Worm (Caenorhabditis elegans) whole organism, early embryonic: Measurements from ENCODE around the gene T26C12.1.
A peak's percentile ranks its signal among the peaks of the same experiment; 100 is the strongest.

Experiments used
- B0310.2 ChIP-seq: sonication (generic microtip); optimal IDR thresholded peaks from 2 replicates; lab custom pipeline; 2016; ENCODE audit warnings: mild to moderate bottlenecking, missing genetic modification characterization, missing compliant biosample characterization
- F13C5.2 ChIP-seq: sonication (generic microtip); optimal IDR thresholded peaks from 2 replicates; lab custom pipeline; 2017; ENCODE audit warnings: mild to moderate bottlenecking, missing genetic modification characterization, inconsistent platforms, missing compliant biosample characterization
- aly-1 ChIP-seq: sonication (generic microtip); optimal IDR thresholded peaks from 2 replicates; lab custom pipeline; 2016; ENCODE audit warnings: missing genetic modification characterization, missing compliant biosample characterization
- ama-1 ChIP-seq: fragments of 150-350 bp; optimal IDR thresholded peaks from 2 replicates; lab custom pipeline; 2014
- ceh-13 ChIP-seq: fragments of 200-800 bp; sonication (Bioruptor generic); optimal IDR thresholded peaks from 2 replicates; lab custom pipeline; 2018; ENCODE audit warnings: mild to moderate bottlenecking, missing genetic modification characterization, missing compliant biosample characterization
- ceh-36 ChIP-seq: sonication (generic microtip); optimal IDR thresholded peaks from 2 replicates; lab custom pipeline; 2016; ENCODE audit warnings: missing genetic modification characterization, inconsistent platforms, missing compliant biosample characterization
- ets-7 ChIP-seq: sonication (generic microtip); optimal IDR thresholded peaks from 2 replicates; lab custom pipeline; 2016; ENCODE audit warnings: missing genotype, missing genetic modification characterization, missing compliant biosample characterization
- flt-1 ChIP-seq: fragments of 200-800 bp; sonication (Bioruptor generic); IDR thresholded peaks from 2 replicates; pipeline ENCODE4 v1.3.6; 2022; ENCODE audit warnings: missing genetic modification characterization, missing compliant biosample characterization
- hmbx-1 ChIP-seq: sonication (generic microtip); optimal IDR thresholded peaks from 2 replicates; lab custom pipeline; 2016; ENCODE audit warnings: mild to moderate bottlenecking, missing genetic modification characterization, missing compliant biosample characterization
- hmg-4 ChIP-seq: fragments of 200-800 bp; sonication (Bioruptor generic); optimal IDR thresholded peaks from 2 replicates; lab custom pipeline; 2018; ENCODE audit warnings: mild to moderate bottlenecking, missing genetic modification characterization, missing compliant biosample characterization
- hnd-1 ChIP-seq: sonication (generic microtip); optimal IDR thresholded peaks from 2 replicates; lab custom pipeline; 2016; ENCODE audit warnings: missing genetic modification characterization, missing compliant biosample characterization
- pes-1 ChIP-seq: fragments of 200-800 bp; sonication (Bioruptor generic); IDR thresholded peaks from 2 replicates; pipeline ENCODE4 v1.3.6; 2022; ENCODE audit warnings: missing genetic modification reagents, missing genetic modification characterization, missing compliant biosample characterization
- scrt-1 ChIP-seq: fragments of 200-800 bp; sonication (Bioruptor generic); IDR thresholded peaks from 2 replicates; pipeline ENCODE4 v1.3.6; 2022; ENCODE audit warnings: missing genetic modification characterization, missing compliant biosample characterization
- sea-1 ChIP-seq: fragments of 200-800 bp; sonication (Bioruptor generic); conservative IDR thresholded peaks from 2 replicates; pipeline ENCODE4 v1.3.6; 2022; ENCODE audit warnings: missing genetic modification characterization, missing compliant biosample characterization
- tbx-11 ChIP-seq: fragments of 200-800 bp; sonication (Bioruptor generic); IDR thresholded peaks from 2 replicates; pipeline ENCODE4 v1.3.6; 2022; ENCODE audit warnings: missing genetic modification characterization, missing compliant biosample characterization
- tbx-37 ChIP-seq: fragments of 200-800 bp; sonication (Bioruptor generic); conservative IDR thresholded peaks from 2 replicates; pipeline ENCODE4 v1.3.6; 2022; ENCODE audit warnings: missing genetic modification reagents, missing genetic modification characterization, missing compliant biosample characterization
- tra-4 ChIP-seq: sonication (generic microtip); optimal IDR thresholded peaks from 2 replicates; lab custom pipeline; 2017; ENCODE audit warnings: missing genetic modification characterization, missing compliant biosample characterization

The T26C12.1 gene

DNA sequence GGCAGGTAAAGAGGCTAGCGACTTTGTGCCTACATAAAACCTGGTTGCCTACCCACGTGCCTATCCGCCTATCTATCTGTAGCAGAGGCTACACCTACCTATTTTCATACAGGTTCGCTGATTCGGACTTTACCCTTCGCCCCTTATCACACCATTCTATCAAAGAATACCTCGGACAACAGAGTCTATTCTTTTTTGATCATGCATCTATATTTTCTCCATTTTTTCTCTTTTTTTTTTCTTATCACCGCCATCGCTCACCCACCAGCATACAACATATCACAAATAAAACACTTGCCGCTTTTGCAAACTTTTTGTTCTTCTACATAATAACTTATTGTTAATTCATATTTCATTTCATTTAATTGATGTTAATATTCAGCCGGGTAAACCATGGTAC, at the start of gene T26C12.1:
TSS of gene T26C12.1 (plus strand) at position 383 of the 400 bp plus-strand sequence.
- TF ChIP-seq ama-1 (lab: Kevin White, UChicago): no peak
- no peak for TF ChIP-seq tbx-37
- TF ChIP-seq F13C5.2 (tag; lab: Kevin White, UChicago): no peak
- TF ChIP-seq hmg-4: no peak
- no peak for TF ChIP-seq tbx-11 (GFP tag; lab: Robert Waterston, UW)
- no peak for TF ChIP-seq aly-1
- no peak for TF ChIP-seq B0310.2 (tag; lab: Kevin White, UChicago)
- no peak for TF ChIP-seq tra-4 (tag; lab: Kevin White, UChicago)
- TF ChIP-seq ceh-13 (GFP tag; lab: Kevin White, UChicago): no peak
- TF ChIP-seq scrt-1 (GFP tag; lab: Robert Waterston, UW): no peak
- no peak for TF ChIP-seq sea-1 (GFP tag; lab: Robert Waterston, UW)
- TF ChIP-seq hnd-1: no peak

DNA sequence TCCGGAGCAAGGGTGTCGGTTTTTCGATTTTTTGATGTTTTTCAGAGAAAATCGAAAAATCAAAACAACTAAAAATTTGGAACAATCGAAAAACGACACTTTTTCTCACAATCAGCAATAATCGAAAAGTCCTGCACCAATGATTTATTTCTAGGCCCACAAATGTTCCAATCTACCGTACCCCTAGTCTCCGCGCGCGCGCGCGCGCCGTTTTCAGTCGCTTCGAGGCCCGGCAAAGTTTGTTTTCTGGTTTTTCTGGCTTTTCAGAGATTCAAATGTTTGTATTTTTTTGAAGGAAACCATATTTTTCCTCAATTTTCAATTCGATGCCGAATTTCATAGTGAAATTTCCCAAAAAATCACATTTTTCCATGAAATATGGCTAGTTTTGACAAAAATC, 46.8 kb upstream of the T26C12.1 start:
- TF ChIP-seq hmbx-1: no peak
- TF ChIP-seq ceh-36 (tag; lab: Kevin White, UChicago): no peak
- TF ChIP-seq tbx-11 (GFP tag; lab: Robert Waterston, UW): no peak

DNA sequence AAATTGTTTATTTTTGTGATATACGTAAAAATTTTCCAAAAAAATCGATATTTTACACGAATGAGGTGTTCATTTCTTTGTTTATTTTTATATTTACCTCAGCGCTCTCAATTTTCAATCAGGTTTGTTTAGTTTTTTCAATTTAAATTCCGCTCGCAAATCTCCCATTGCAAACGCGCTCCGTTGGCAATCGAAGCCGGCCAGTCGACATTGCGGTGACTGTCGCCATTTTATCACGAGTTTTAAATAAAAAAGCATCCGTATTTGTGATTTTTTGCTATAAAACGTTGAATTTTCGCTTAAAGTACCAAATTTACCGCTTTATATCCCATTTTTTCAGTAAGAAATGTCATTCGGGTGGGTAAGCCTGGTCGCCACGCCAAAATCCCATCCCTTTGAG, 45.3 kb upstream of the T26C12.1 start, which contains the start of gene slmp-1:
TSS of gene slmp-1 (plus strand) at position 335 of the 400 bp plus-strand sequence.
- TF ChIP-seq ceh-36 (tag; lab: Kevin White, UChicago): no peak
- TF ChIP-seq F13C5.2 (tag; lab: Kevin White, UChicago): peak; percentile 19
- TF ChIP-seq hnd-1: no peak

ce11 chrIV:3221158-3221557, 37.6 kb upstream of the T26C12.1 start:
- TF ChIP-seq hmg-4 (no peak), aly-1 (no peak), ama-1 (lab: Kevin White, UChicago) (no peak), hnd-1 (no peak), tbx-37 (no peak), pes-1 (no peak), tbx-11 (GFP tag; lab: Robert Waterston, UW) (no peak), ceh-36 (tag; lab: Kevin White, UChicago) (no peak), flt-1 (GFP tag; lab: Robert Waterston, UW) (no peak), ceh-13 (GFP tag; lab: Kevin White, UChicago) (no peak), sea-1 (GFP tag; lab: Robert Waterston, UW) (no peak), tra-4 (tag; lab: Kevin White, UChicago) (no peak), B0310.2 (tag; lab: Kevin White, UChicago) (no peak), scrt-1 (GFP tag; lab: Robert Waterston, UW) (no peak), F13C5.2 (tag; lab: Kevin White, UChicago) (no peak)

ce11 chrIV:3222140-3222539, 36.6 kb upstream of the T26C12.1 start, which contains the start of gene Y67D8A.2:
Gene Y67D8A.2 (plus strand): TSS chrIV:3222440.
- TF ChIP-seq tbx-37 (no peak), B0310.2 (tag; lab: Kevin White, UChicago) (no peak), aly-1 (no peak), hmbx-1 (no peak), tra-4 (tag; lab: Kevin White, UChicago) (no peak), hnd-1 (no peak), sea-1 (GFP tag; lab: Robert Waterston, UW) (no peak), tbx-11 (GFP tag; lab: Robert Waterston, UW) (no peak), ceh-13 (GFP tag; lab: Kevin White, UChicago) (no peak), ama-1 (lab: Kevin White, UChicago) (no peak), flt-1 (GFP tag; lab: Robert Waterston, UW) (no peak), ceh-36 (tag; lab: Kevin White, UChicago) (no peak), scrt-1 (GFP tag; lab: Robert Waterston, UW) (no peak), F13C5.2 (tag; lab: Kevin White, UChicago) (no peak), ets-7 (tag; lab: Kevin White, UChicago) (no peak), hmg-4 (no peak), pes-1 (no peak)

ce11 chrIV:3227549-3228139, 31.1 kb upstream of the T26C12.1 start:
- peak; percentile 48 for TF ChIP-seq hmg-4
- no peak for TF ChIP-seq aly-1
- TF ChIP-seq F13C5.2 (tag; lab: Kevin White, UChicago): peak; percentile 52
- no peak for TF ChIP-seq hnd-1

- TF ChIP-seq hmg-4 (peak; percentile 17), tra-4 (tag; lab: Kevin White, UChicago) (no peak)
Observed at ce11 chrIV:3231644-3232043, 27.1 kb upstream of the T26C12.1 start.

DNA sequence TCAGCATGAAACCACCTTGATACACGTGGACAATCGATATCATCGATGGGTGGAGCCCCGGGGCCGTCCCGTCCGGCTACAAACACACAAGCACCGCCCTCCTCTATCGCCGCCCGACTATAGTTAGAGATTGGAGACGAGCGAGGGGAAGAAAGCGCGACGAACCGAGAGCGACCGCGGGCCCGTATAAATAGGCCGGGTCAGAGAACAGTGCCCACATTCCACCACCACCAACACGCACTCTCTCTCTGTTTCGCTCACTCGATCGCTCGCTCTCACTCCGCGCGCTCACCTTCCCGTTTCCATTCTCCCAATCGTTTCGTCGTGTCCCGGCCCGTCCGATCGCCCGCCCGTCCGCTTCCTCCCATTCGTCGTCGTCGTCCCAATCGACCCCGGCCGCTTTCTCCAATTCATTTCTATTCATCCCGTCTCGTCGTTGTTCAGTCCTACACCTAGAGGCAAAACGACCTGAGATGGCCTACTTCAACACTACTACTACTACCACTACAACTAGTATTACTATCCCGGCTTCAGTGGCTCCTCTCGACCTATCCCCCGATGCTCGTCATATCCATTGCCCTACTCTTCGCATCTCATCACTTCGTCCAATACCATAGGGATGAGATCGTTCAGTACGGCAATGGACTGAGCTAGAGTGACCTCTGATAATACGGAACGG, 25.9 kb upstream of the T26C12.1 start:
- TF ChIP-seq hmg-4 (peak; percentile 86), scrt-1 (GFP tag; lab: Robert Waterston, UW) (peak; percentile 74), hmbx-1 (peak; percentile 18), hnd-1 (peak; percentile 4), ets-7 (tag; lab: Kevin White, UChicago) (peak; percentile 47), F13C5.2 (tag; lab: Kevin White, UChicago) (peak; percentile 81), pes-1 (peak; percentile 78), tbx-37 (no peak; the same call in 1 of the 2 replicates), flt-1 (GFP tag; lab: Robert Waterston, UW) (peak; percentile 56; the same call in 1 of the 2 replicates), ama-1 (lab: Kevin White, UChicago) (peak; percentile 99), aly-1 (no peak), tra-4 (tag; lab: Kevin White, UChicago) (peak; percentile 6), sea-1 (GFP tag; lab: Robert Waterston, UW) (peak; percentile 79), ceh-13 (GFP tag; lab: Kevin White, UChicago) (no peak), B0310.2 (tag; lab: Kevin White, UChicago) (peak; percentile 78), ceh-36 (tag; lab: Kevin White, UChicago) (peak; percentile 27), tbx-11 (GFP tag; lab: Robert Waterston, UW) (peak; percentile 69)
